Worm (Caenorhabditis elegans): Measurements from ENCODE around the gene ZK792.12.

- TF ChIP-seq snpc-4 (tag; optimal IDR thresholded peaks at IDR 0.05) (no peak), nhr-76 (tag; optimal IDR thresholded peaks at IDR 0.05) (no peak), elt-3 (tag; optimal IDR thresholded peaks at IDR 0.05) (no peak), pha-4 (tag; optimal IDR thresholded peaks at IDR 0.05) (no peak), nhr-237 (tag; optimal IDR thresholded peaks at IDR 0.05) (no peak)
These were observed 25.6 kb upstream of the ZK792.12 start, which contains the start of gene atg-4.2 for ce11 chrIV:11668001-11668400.

Measured in whole organism, mixed stage, embryonic.